Worm (Caenorhabditis elegans): ENCODE measurements around the gene srg-69.

The srg-69 gene

ce11 chrII:5333729-5334255 is 21.7 kb upstream of the srg-69 start (continued):
- TF ChIP-seq fos-1 (tag; optimal IDR thresholded peaks at IDR 0.05) (no peak), F37D6.2 (tag; optimal IDR thresholded peaks at IDR 0.05) (no peak), T20F7.1 (GFP tag; optimal IDR thresholded peaks at IDR 0.05) (peak; percentile 27), nhr-48 (tag; optimal IDR thresholded peaks at IDR 0.05) (no peak), spr-3 (GFP tag; optimal IDR thresholded peaks at IDR 0.05) (no peak), dve-1 (tag; optimal IDR thresholded peaks at IDR 0.05; ENCODE audit: insufficient read depth) (peak; percentile 32), skn-1 (tag; optimal IDR thresholded peaks at IDR 0.05) (no peak), duxl-1 (tag; optimal IDR thresholded peaks at IDR 0.05; ENCODE audit: poor library complexity) (no peak), lsy-2 (tag; optimal IDR thresholded peaks at IDR 0.05) (peak in 1 of 2 experiments; percentile 34), nhr-77 (tag; optimal IDR thresholded peaks at IDR 0.05) (no peak), egl-27 (tag; optimal IDR thresholded peaks at IDR 0.05) (no peak), lin-29 (GFP tag; IDR thresholded peaks at IDR 0.05) (no peak), pqm-1 (tag; optimal IDR thresholded peaks at IDR 0.05) (peak; percentile 30)

DNA sequence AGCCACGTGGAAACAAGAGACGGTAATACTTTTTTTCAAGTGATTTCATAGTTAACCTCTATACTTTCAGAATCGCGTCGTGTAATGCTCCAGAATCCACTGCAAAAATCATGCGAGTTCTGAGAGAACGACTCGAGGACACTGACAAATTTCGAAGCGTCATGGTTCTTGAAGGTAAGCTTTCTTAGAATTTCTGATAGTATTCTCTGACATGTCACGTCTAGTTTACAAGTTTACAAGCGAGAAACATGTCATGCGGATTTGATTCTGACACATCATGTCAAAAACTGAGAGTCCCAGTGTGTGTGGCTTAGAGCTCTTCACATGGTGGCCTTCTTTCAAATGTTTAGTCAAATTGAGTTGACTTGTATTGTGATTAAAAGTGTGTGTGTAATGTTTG is 20.9 kb upstream of the srg-69 start:
- TF ChIP-seq attf-4 (tag; optimal IDR thresholded peaks at IDR 0.05) = no peak
- TF ChIP-seq unc-62 (GFP tag; optimal IDR thresholded peaks at IDR 0.05 in 1 of 2) = peak in 1 of 2 experiments; percentile 89
- TF ChIP-seq unc-62 (tag; optimal IDR thresholded peaks at IDR 0.05) = no peak
- no peak for TF ChIP-seq ceh-62 (tag; optimal IDR thresholded peaks at IDR 0.05)
- no peak for TF ChIP-seq lsy-2 (tag; optimal IDR thresholded peaks at IDR 0.05)
- no peak for TF ChIP-seq daf-16 (GFP tag; optimal IDR thresholded peaks at IDR 0.05)
- no peak for TF ChIP-seq daf-16 (tag; optimal IDR thresholded peaks at IDR 0.05)
- TF ChIP-seq nhr-237 (tag; optimal IDR thresholded peaks at IDR 0.05) = no peak
- peak; percentile 19 for TF ChIP-seq hlh-30 (tag; optimal IDR thresholded peaks at IDR 0.05; ENCODE audit: insufficient read depth)
- no peak for TF ChIP-seq ztf-7 (tag; optimal IDR thresholded peaks at IDR 0.05)
- no peak for TF ChIP-seq pqm-1 (tag; optimal IDR thresholded peaks at IDR 0.05)
- TF ChIP-seq zfp-2 (tag; optimal IDR thresholded peaks at IDR 0.05) = no peak

ce11 chrII:5335370-5336034 is 20.0 kb upstream of the srg-69 start:
- TF ChIP-seq hif-1 (tag; optimal IDR thresholded peaks at IDR 0.05) (peak in 1 of 2 experiments; percentile 13), mes-2 (tag; optimal IDR thresholded peaks at IDR 0.05; ENCODE audit: poor library complexity, severe bottlenecking) (peak; percentile 7), zip-11 (GFP tag; IDR thresholded peaks at IDR 0.05) (no peak), Y75B8A.6 (GFP tag; IDR thresholded peaks at IDR 0.05) (no peak), aha-1 (tag) (peak; percentile 65), hlh-30 (tag; optimal IDR thresholded peaks at IDR 0.05; ENCODE audit: insufficient read depth) (peak; percentile 38), unc-62 (GFP tag; optimal IDR thresholded peaks at IDR 0.05 in 1 of 2) (peak in 1 of 2 experiments; percentile 96), unc-62 (tag; optimal IDR thresholded peaks at IDR 0.05) (no peak), F10B5.3 (tag; optimal IDR thresholded peaks at IDR 0.05) (no peak), unc-39 (tag; optimal IDR thresholded peaks at IDR 0.05) (no peak), dve-1 (tag; optimal IDR thresholded peaks at IDR 0.05; ENCODE audit: insufficient read depth) (peak; percentile 41), lsy-2 (tag; optimal IDR thresholded peaks at IDR 0.05) (peak in 1 of 2 experiments; percentile 2), pqm-1 (tag; optimal IDR thresholded peaks at IDR 0.05) (no peak), egl-27 (tag; optimal IDR thresholded peaks at IDR 0.05) (no peak), nhr-6 (tag; optimal IDR thresholded peaks at IDR 0.05) (peak; percentile 67)

DNA sequence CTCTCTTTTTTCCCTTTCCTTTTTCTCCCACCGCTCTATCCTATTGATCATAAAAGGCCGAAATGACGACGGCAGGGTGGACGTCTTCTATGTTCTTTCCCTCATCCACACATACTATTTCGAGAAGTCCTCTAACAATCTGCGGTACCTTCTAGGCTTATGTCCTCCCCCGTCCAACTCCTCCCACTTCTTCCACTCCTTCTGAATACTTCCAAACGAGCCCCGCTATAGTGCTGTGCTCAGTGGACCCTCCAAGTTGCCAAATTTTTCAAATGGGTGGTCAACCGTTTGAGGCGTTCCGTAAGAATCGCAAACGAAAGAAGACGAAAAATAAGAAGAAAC is 19.5 kb upstream of the srg-69 start:
- TF ChIP-seq Y5F2A.4 (GFP tag; optimal IDR thresholded peaks at IDR 0.05) (no peak), egl-43 (GFP tag; IDR thresholded peaks at IDR 0.05) (peak; percentile 67), nhr-102 (tag; optimal IDR thresholded peaks at IDR 0.05) (no peak), ama-1 (optimal IDR thresholded peaks at IDR 0.05) (peak; percentile 81), nhr-42 (GFP tag; IDR thresholded peaks at IDR 0.05) (no peak), hlh-30 (tag; optimal IDR thresholded peaks at IDR 0.05; ENCODE audit: insufficient read depth) (peak; percentile 28), dpl-1 (GFP tag; optimal IDR thresholded peaks at IDR 0.05) (no peak), lin-38 (GFP tag; IDR thresholded peaks at IDR 0.05) (peak; percentile 44; the same call in 1 of the 2 replicates), attf-4 (tag; optimal IDR thresholded peaks at IDR 0.05) (no peak), T26A8.4 (GFP tag; IDR thresholded peaks at IDR 0.05) (no peak), arid-1 (GFP tag; conservative IDR thresholded peaks at IDR 0.05) (peak; percentile 65; the same call in 1 of the 2 replicates), F37D6.2 (tag; optimal IDR thresholded peaks at IDR 0.05) (peak; percentile 23), ceh-44 (GFP tag; IDR thresholded peaks at IDR 0.05) (no peak), set-16 (GFP tag; IDR thresholded peaks at IDR 0.05) (peak; percentile 29; the same call in 1 of the 2 replicates), hif-1 (tag; optimal IDR thresholded peaks at IDR 0.05) (peak in 1 of 2 experiments; percentile 69), ztf-11 (tag; optimal IDR thresholded peaks at IDR 0.05) (no peak), aha-1 (tag) (peak; percentile 99), Y105C5A.15 (GFP tag; IDR thresholded peaks at IDR 0.05) (peak; percentile 45; the same call in 1 of the 2 replicates), mdl-1 (tag; optimal IDR thresholded peaks at IDR 0.05) (peak in 1 of 2 experiments; percentile 40)
